Worm (Caenorhabditis elegans): ENCODE data around the gene F26F4.8.

The F26F4.8 gene

ce11 chrIII:4948631-4949030 is 43.4 kb upstream of the F26F4.8 start (continued):
- TF ChIP-seq ceh-20 (GFP tag; IDR thresholded peaks at IDR 0.05) (no peak), spr-1 (tag; optimal IDR thresholded peaks at IDR 0.05) (no peak), lin-39 (tag; optimal IDR thresholded peaks at IDR 0.05) (no peak), nhr-77 (tag; optimal IDR thresholded peaks at IDR 0.05) (no peak), lin-29 (GFP tag; IDR thresholded peaks at IDR 0.05) (no peak), nhr-28 (tag; optimal IDR thresholded peaks at IDR 0.05) (no peak), F49E8.2 (tag; optimal IDR thresholded peaks at IDR 0.05; ENCODE audit: borderline replicate concordance) (no peak), ceh-32 (tag; optimal IDR thresholded peaks at IDR 0.05; ENCODE audit: poor library complexity) (no peak), spr-3 (GFP tag; optimal IDR thresholded peaks at IDR 0.05) (no peak), daf-12 (tag; optimal IDR thresholded peaks at IDR 0.05) (no peak), nhr-11 (tag; optimal IDR thresholded peaks at IDR 0.05) (no peak), F44E2.7 (GFP tag; IDR thresholded peaks at IDR 0.05) (no peak), nhr-102 (tag; optimal IDR thresholded peaks at IDR 0.05) (no peak), ama-1 (optimal IDR thresholded peaks at IDR 0.05) (no peak), duxl-1 (tag; optimal IDR thresholded peaks at IDR 0.05; ENCODE audit: poor library complexity) (no peak), hmg-1.1 (GFP tag; IDR thresholded peaks at IDR 0.05) (peak; percentile 41), ceh-44 (GFP tag; IDR thresholded peaks at IDR 0.05) (no peak), lin-15B (tag; optimal IDR thresholded peaks at IDR 0.05) (no peak), D1046.2 (GFP tag; IDR thresholded peaks at IDR 0.05) (no peak), mep-1 (tag; optimal IDR thresholded peaks at IDR 0.05) (no peak), ZK337.2 (GFP tag; IDR thresholded peaks at IDR 0.05) (no peak), egl-43 (GFP tag; IDR thresholded peaks at IDR 0.05) (0 out of 2 replicates have a peak, but pooled peaks have one; percentile 55), php-3 (GFP tag; IDR thresholded peaks at IDR 0.05) (no peak), nhr-76 (tag; optimal IDR thresholded peaks at IDR 0.05) (no peak), hlh-30 (tag; optimal IDR thresholded peaks at IDR 0.05; ENCODE audit: insufficient read depth) (peak; percentile 33), nhr-48 (tag; optimal IDR thresholded peaks at IDR 0.05) (no peak), ztf-7 (tag; optimal IDR thresholded peaks at IDR 0.05) (no peak), pha-4 (GFP tag; IDR thresholded peaks at IDR 0.05) (0 out of 2 replicates have a peak, but pooled peaks have one; percentile 19), pha-4 (tag; optimal IDR thresholded peaks at IDR 0.05) (no peak), mdl-1 (tag; optimal IDR thresholded peaks at IDR 0.05) (peak; percentile 23 to 55), lim-7 (GFP tag; IDR thresholded peaks at IDR 0.05) (no peak), madf-9 (GFP tag; conservative IDR thresholded peaks at IDR 0.05) (peak; percentile 99), skn-1 (tag; optimal IDR thresholded peaks at IDR 0.05) (no peak), unc-130 (GFP tag; optimal IDR thresholded peaks at IDR 0.05) (no peak), sdz-12 (GFP tag; optimal IDR thresholded peaks at IDR 0.05) (no peak), ceh-82 (tag; optimal IDR thresholded peaks at IDR 0.05) (no peak), hif-1 (tag; optimal IDR thresholded peaks at IDR 0.05) (peak in 1 of 2 experiments; percentile 18), vab-7 (GFP tag; IDR thresholded peaks at IDR 0.05) (no peak), saeg-2 (GFP tag; IDR thresholded peaks at IDR 0.05) (no peak), nhr-237 (tag; optimal IDR thresholded peaks at IDR 0.05) (no peak), lin-13 (GFP tag; optimal IDR thresholded peaks at IDR 0.05) (no peak), F10B5.3 (tag; optimal IDR thresholded peaks at IDR 0.05) (no peak), T26A8.4 (GFP tag; IDR thresholded peaks at IDR 0.05) (peak; percentile 25), lin-38 (GFP tag; IDR thresholded peaks at IDR 0.05) (no peak), T20F7.1 (GFP tag; optimal IDR thresholded peaks at IDR 0.05) (no peak), unc-39 (tag; optimal IDR thresholded peaks at IDR 0.05) (no peak), Y75B8A.6 (GFP tag; IDR thresholded peaks at IDR 0.05) (no peak), mdt-29 (GFP tag; IDR thresholded peaks at IDR 0.05) (no peak), zag-1 (tag; optimal IDR thresholded peaks at IDR 0.05) (no peak), zip-11 (GFP tag; IDR thresholded peaks at IDR 0.05) (no peak), mes-2 (tag; optimal IDR thresholded peaks at IDR 0.05; ENCODE audit: poor library complexity, severe bottlenecking) (peak; percentile 22), R02D3.7 (tag; optimal IDR thresholded peaks at IDR 0.05) (no peak), nhr-41 (GFP tag; IDR thresholded peaks at IDR 0.05) (no peak)
